Worm (Caenorhabditis elegans) whole organism, L4 larva: ENCODE data around the gene Y46G5A.36.

ENCODE experiments used
- ama-1 ChIP-seq: fragments of 150-350 bp; optimal IDR thresholded peaks from 2 replicates; lab custom pipeline; 2014; ENCODE audit warnings: inconsistent platforms, mixed read lengths
- dpl-1 ChIP-seq: fragments of 150-350 bp; optimal IDR thresholded peaks from 2 replicates; lab custom pipeline; 2014; ENCODE audit warnings: missing biosample characterization, missing genetic modification reagents, missing genetic modification characterization
- fos-1 ChIP-seq: fragments of 150-350 bp; optimal IDR thresholded peaks from 2 replicates; lab custom pipeline; 2014; ENCODE audit warnings: missing biosample characterization, missing genetic modification characterization
- lin-13 ChIP-seq: fragments of 150-350 bp; optimal IDR thresholded peaks from 2 replicates; lab custom pipeline; 2014; ENCODE audit warnings: missing biosample characterization, missing genetic modification reagents, missing genetic modification characterization
- madf-5 ChIP-seq, 2 experiments: fragments of 200-800 bp; sonication (Bioruptor generic); IDR thresholded peaks; 2 replicates each; pipeline ENCODE4 v1.3.6; 2022; ENCODE audit warnings: missing compliant biosample characterization in 2 of 2, missing genetic modification characterization in 2 of 2
- nhr-102 ChIP-seq: sonication (generic microtip); optimal IDR thresholded peaks from 2 replicates; lab custom pipeline; 2016; ENCODE audit warnings: mild to moderate bottlenecking, missing genetic modification characterization, moderate library complexity, missing compliant biosample characterization
- nhr-77 ChIP-seq: fragments of 150-350 bp; optimal IDR thresholded peaks from 2 replicates; lab custom pipeline; 2014; ENCODE audit warnings: missing biosample characterization, missing genetic modification characterization
- tag-97 ChIP-seq: fragments of 200-800 bp; sonication (Bioruptor generic); IDR thresholded peaks from 2 replicates; pipeline ENCODE4 v1.3.6; 2022; ENCODE audit warnings: missing genetic modification characterization, missing compliant biosample characterization

DNA sequence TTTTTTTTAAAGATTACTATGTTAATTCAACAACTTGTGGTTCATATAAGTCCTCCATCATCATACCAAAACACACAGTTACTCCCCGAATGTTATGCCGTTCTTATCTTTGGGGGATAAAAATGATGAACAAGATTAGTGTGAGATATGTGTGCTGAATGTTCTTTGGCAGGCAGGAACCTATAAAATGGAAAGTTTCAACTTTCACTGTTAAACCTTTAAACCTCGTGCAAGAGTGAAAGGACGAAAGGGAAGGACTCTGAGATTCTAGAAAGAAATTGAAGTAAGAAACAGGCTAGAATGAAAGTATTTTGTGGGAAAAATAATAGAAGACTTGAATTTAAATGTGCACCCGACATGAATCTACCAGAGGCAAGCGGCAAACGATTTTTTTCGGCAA is 3.5 kb upstream of the Y46G5A.36 start:
- TF ChIP-seq lin-13 (GFP tag; lab: Kevin White, UChicago) (no peak), ama-1 (no peak), dpl-1 (GFP tag; lab: Kevin White, UChicago) (no peak), nhr-77 (no peak), tag-97 (GFP tag; lab: Robert Waterston, UW) (no peak), nhr-102 (no peak), fos-1 (no peak), madf-5 (GFP tag; IDR thresholded peaks at IDR 0.05; lab: Robert Waterston, UW) (no peak)
